Fruit fly (Drosophila melanogaster) whole organism, embryonic: ENCODE data around the gene CG34301.

Source experiments
- Antp ChIP-seq: fragments of 200-800 bp; sonication (Bioruptor generic); optimal IDR thresholded peaks from 3 replicates; lab custom pipeline; 2016; ENCODE audit warnings: missing biosample characterization, missing genetic modification characterization
- Blimp-1 ChIP-seq: fragments of 200-800 bp; sonication (Bioruptor generic); optimal IDR thresholded peaks from 3 replicates; lab custom pipeline; 2018; ENCODE audit warnings: missing biosample characterization, missing genetic modification characterization, mild to moderate bottlenecking, moderate library complexity, missing genetic modification reagents
- CG10274 ChIP-seq: fragments of 200-800 bp; sonication (Bioruptor generic); optimal IDR thresholded peaks from 3 replicates; lab custom pipeline; 2017; ENCODE audit warnings: missing biosample characterization, mild to moderate bottlenecking, missing genetic modification characterization
- CG11504 ChIP-seq: fragments of 200-800 bp; sonication (Bioruptor generic); optimal IDR thresholded peaks from 3 replicates; lab custom pipeline; 2019; ENCODE audit warnings: missing biosample characterization, mild to moderate bottlenecking, missing genetic modification characterization, moderate library complexity
- CG12391 ChIP-seq: fragments of 200-800 bp; sonication (Bioruptor generic); optimal IDR thresholded peaks from 3 replicates; lab custom pipeline; 2018; ENCODE audit warnings: missing biosample characterization, mild to moderate bottlenecking, missing genetic modification characterization, moderate library complexity
- CG12659 ChIP-seq: fragments of 200-800 bp; sonication (Bioruptor generic); optimal IDR thresholded peaks from 3 replicates; lab custom pipeline; 2017; ENCODE audit warnings: mild to moderate bottlenecking, missing biosample characterization, missing genetic modification reagents, missing genetic modification characterization
- CG15011 ChIP-seq: fragments of 200-800 bp; sonication (Bioruptor generic); optimal IDR thresholded peaks from 3 replicates; lab custom pipeline; 2018; ENCODE audit warnings: missing biosample characterization, mild to moderate bottlenecking, missing genetic modification characterization
- CG16815 ChIP-seq: fragments of 200-800 bp; sonication (Bioruptor generic); optimal IDR thresholded peaks from 3 replicates; lab custom pipeline; 2017; ENCODE audit warnings: missing biosample characterization, mild to moderate bottlenecking, missing genetic modification characterization
- CG17385 ChIP-seq: fragments of 200-800 bp; sonication (Bioruptor generic); optimal IDR thresholded peaks from 3 replicates; lab custom pipeline; 2018; ENCODE audit warnings: missing biosample characterization, mild to moderate bottlenecking, missing genetic modification characterization
- CG17568 ChIP-seq: fragments of 200-800 bp; sonication (Bioruptor generic); optimal IDR thresholded peaks from 2 replicates; lab custom pipeline; 2018; ENCODE audit warnings: missing biosample characterization, mild to moderate bottlenecking, missing genetic modification characterization, moderate library complexity
- CG18262 ChIP-seq: fragments of 200-800 bp; optimal IDR thresholded peaks from 3 replicates; lab custom pipeline; 2019; ENCODE audit warnings: missing biosample characterization, mild to moderate bottlenecking, missing genetic modification characterization, moderate library complexity
- CG32532 ChIP-seq: fragments of 200-800 bp; sonication (Bioruptor generic); IDR thresholded peaks from 2 replicates; pipeline ENCODE4 v1.3.6; 2022; ENCODE audit warnings: missing biosample characterization, missing genetic modification characterization
- CG34376 ChIP-seq: fragments of 200-800 bp; sonication (Bioruptor generic); optimal IDR thresholded peaks from 2 replicates; lab custom pipeline; 2018; ENCODE audit warnings: missing biosample characterization, mild to moderate bottlenecking, missing genetic modification characterization
- CG8281 ChIP-seq: fragments of 200-800 bp; sonication (Bioruptor generic); optimal IDR thresholded peaks from 2 replicates; lab custom pipeline; 2018; ENCODE audit warnings: missing biosample characterization, mild to moderate bottlenecking, missing genetic modification characterization, moderate library complexity
- CG8478 ChIP-seq: fragments of >200 bp; optimal IDR thresholded peaks from 2 replicates; lab custom pipeline; 2018
- Camta ChIP-seq: fragments of 200-800 bp; sonication (Bioruptor generic); optimal IDR thresholded peaks from 2 replicates; lab custom pipeline; 2016; ENCODE audit warnings: missing biosample characterization, missing genetic modification characterization
- CrebB ChIP-seq: fragments of 200-800 bp; sonication (Bioruptor generic); optimal IDR thresholded peaks from 3 replicates; lab custom pipeline; 2018; ENCODE audit warnings: missing biosample characterization, mild to moderate bottlenecking, missing genetic modification characterization
- Dad ChIP-seq: fragments of 200-800 bp; sonication (Bioruptor generic); optimal IDR thresholded peaks from 3 replicates; lab custom pipeline; 2016; ENCODE audit warnings: missing biosample characterization, missing genetic modification characterization
- Dek ChIP-seq: fragments of 200-800 bp; sonication (Bioruptor generic); optimal IDR thresholded peaks from 3 replicates; lab custom pipeline; 2019; ENCODE audit warnings: missing biosample characterization, mild to moderate bottlenecking, missing genetic modification characterization, moderate library complexity
- Doc2 ChIP-seq: fragments of 200-800 bp; sonication (Bioruptor generic); IDR thresholded peaks from 2 replicates; pipeline ENCODE4 v1.3.6; 2022; ENCODE audit warnings: missing biosample characterization, missing genetic modification characterization
- Drgx ChIP-seq: fragments of 200-800 bp; sonication (Bioruptor generic); IDR thresholded peaks from 2 replicates; pipeline ENCODE4 v1.3.6; 2022; ENCODE audit warnings: missing biosample characterization, missing genetic modification characterization
- Ets65A ChIP-seq: fragments of 200-800 bp; sonication (Bioruptor generic); peaks from one replicate; lab custom pipeline; 2016; ENCODE audit warnings: missing biosample characterization, missing genetic modification characterization
- Ets97D ChIP-seq: fragments of 200-800 bp; sonication (Bioruptor generic); optimal IDR thresholded peaks from 3 replicates; lab custom pipeline; 2016; ENCODE audit warnings: missing biosample characterization, missing genetic modification characterization
- Fer2 ChIP-seq: fragments of 200-800 bp; sonication (Bioruptor generic); optimal IDR thresholded peaks from 2 replicates; lab custom pipeline; 2018; ENCODE audit warnings: missing biosample characterization, mild to moderate bottlenecking, missing genetic modification characterization, moderate library complexity
- Gug ChIP-seq: fragments of 200-800 bp; sonication (Bioruptor generic); IDR thresholded peaks from 4 replicates; pipeline ENCODE4 v1.3.6; 2022; ENCODE audit warnings: missing biosample characterization, missing genetic modification characterization
- H2.0 ChIP-seq: fragments of 200-800 bp; sonication (Bioruptor generic); IDR thresholded peaks from 2 replicates; pipeline ENCODE4 v1.3.6; 2022; ENCODE audit warnings: missing biosample characterization, missing genetic modification characterization
- HmgD ChIP-seq: fragments of 200-800 bp; sonication (Bioruptor generic); optimal IDR thresholded peaks from 3 replicates; lab custom pipeline; 2016; ENCODE audit warnings: missing biosample characterization, missing genetic modification characterization
- Lim3 ChIP-seq: fragments of 200-800 bp; sonication (Bioruptor generic); IDR thresholded peaks from 2 replicates; pipeline ENCODE4 v1.3.6; 2022; ENCODE audit warnings: missing biosample characterization, missing genetic modification characterization
- NFAT ChIP-seq: fragments of 200-800 bp; sonication (Bioruptor generic); IDR thresholded peaks from 2 replicates; pipeline ENCODE4 v1.3.6; 2022; ENCODE audit warnings: missing biosample characterization, missing genetic modification characterization
- Optix ChIP-seq: fragments of 200-800 bp; sonication (Bioruptor generic); IDR thresholded peaks from 3 replicates; pipeline ENCODE4 v1.3.6; 2022; ENCODE audit warnings: missing biosample characterization, missing genetic modification characterization
- Rx ChIP-seq: fragments of 200-800 bp; sonication (Bioruptor generic); IDR thresholded peaks from 2 replicates; pipeline ENCODE4 v1.3.6; 2022; ENCODE audit warnings: missing biosample characterization, missing genetic modification characterization
- Scr ChIP-seq: fragments of 200-800 bp; sonication (Bioruptor generic); IDR thresholded peaks from 2 replicates; pipeline ENCODE4 v1.3.6; 2022; ENCODE audit warnings: missing biosample characterization, missing genetic modification characterization; ENCODE audit not compliant: partially characterized antibody
- Sox102F ChIP-seq: fragments of 200-800 bp; sonication (Bioruptor generic); optimal IDR thresholded peaks from 2 replicates; lab custom pipeline; 2018; ENCODE audit warnings: missing biosample characterization, mild to moderate bottlenecking, missing genetic modification characterization, moderate library complexity
- aop ChIP-seq: fragments of 200-800 bp; sonication (Bioruptor generic); IDR thresholded peaks from 2 replicates; pipeline ENCODE4 v1.3.6; 2022; ENCODE audit warnings: missing biosample characterization, missing genetic modification characterization
- ato ChIP-seq: fragments of 200-800 bp; sonication (Bioruptor generic); IDR thresholded peaks from 2 replicates; pipeline ENCODE4 v1.3.6; 2022; ENCODE audit warnings: missing biosample characterization, missing genetic modification characterization; ENCODE audit not compliant: partially characterized antibody
- bigmax ChIP-seq: fragments of 200-800 bp; sonication (Bioruptor generic); optimal IDR thresholded peaks from 2 replicates; lab custom pipeline; 2018; ENCODE audit warnings: missing biosample characterization, mild to moderate bottlenecking, missing genetic modification characterization
- br ChIP-seq: fragments of >200 bp; optimal IDR thresholded peaks from 2 replicates; lab custom pipeline; 2017
- dan ChIP-seq: fragments of 200-800 bp; sonication (Bioruptor generic); IDR thresholded peaks from 2 replicates; pipeline ENCODE4 v1.3.6; 2022; ENCODE audit warnings: missing biosample characterization, missing genetic modification characterization
- ftz-f1 ChIP-seq: fragments of 200-800 bp; sonication (Bioruptor generic); optimal IDR thresholded peaks from 2 replicates; lab custom pipeline; 2016; ENCODE audit warnings: missing biosample characterization, missing genetic modification characterization
- fu2 ChIP-seq: fragments of 200-800 bp; sonication (Bioruptor generic); optimal IDR thresholded peaks from 2 replicates; lab custom pipeline; 2016; ENCODE audit warnings: missing biosample characterization, missing genetic modification characterization
- hkb ChIP-seq, 2 experiments: fragments of 200-800 bp in 1 of 2; fragments of >200 bp in 1 of 2; sonication (Bioruptor generic) in 1 of 2; IDR thresholded peaks in 1 of 2; optimal IDR thresholded peaks in 1 of 2; 2 replicates each; pipeline versions ENCODE4 v1.3.6 to Lab custom; 2017 to 2022; ENCODE audit warnings: missing biosample characterization in 1 of 2, missing genetic modification characterization in 1 of 2
- pb ChIP-seq: fragments of 200-800 bp; sonication (Bioruptor generic); optimal IDR thresholded peaks from 3 replicates; lab custom pipeline; 2016; ENCODE audit warnings: missing biosample characterization, missing genetic modification characterization
- ttk ChIP-seq: fragments of 200-800 bp; sonication (Bioruptor generic); IDR thresholded peaks from 2 replicates; pipeline ENCODE4 v2.1.2; 2022; ENCODE audit warnings: missing biosample characterization, missing genetic modification characterization
- twi ChIP-seq: fragments of 200-800 bp; optimal IDR thresholded peaks from 2 replicates; lab custom pipeline; 2019; ENCODE audit warnings: missing biosample characterization, mild to moderate bottlenecking, missing genetic modification characterization, moderate library complexity
- zfh1 ChIP-seq: fragments of 200-800 bp; sonication (Bioruptor generic); IDR thresholded peaks from 3 replicates; pipeline ENCODE4 v1.3.6; 2022; ENCODE audit warnings: missing biosample characterization, missing genetic modification characterization

Gene CG34301

DNA sequence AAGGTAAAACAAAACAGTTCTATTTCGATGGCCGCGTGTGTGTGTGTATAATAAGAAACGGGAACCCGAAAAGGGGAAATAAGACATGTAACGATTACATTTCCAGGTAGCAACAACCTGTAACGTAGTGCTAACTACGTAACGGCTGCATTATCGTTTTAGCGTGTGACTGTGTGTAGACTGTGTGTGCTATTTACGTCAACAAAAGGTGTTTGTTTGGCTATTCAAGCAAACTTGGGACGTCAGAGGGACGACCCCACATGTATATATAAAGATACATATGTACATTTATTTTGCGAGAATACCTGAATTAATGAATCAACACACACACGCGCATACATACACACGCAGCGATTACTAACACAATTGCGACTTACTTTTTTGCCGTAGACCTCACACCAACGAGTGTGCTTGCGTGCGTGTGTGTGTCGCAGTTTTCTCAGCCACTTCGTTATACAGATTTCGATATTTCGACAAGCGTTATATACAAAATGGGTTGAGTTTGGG is 46.4 kb downstream of the CG34301 start (continued):
- no peak for TF ChIP-seq Scr (GFP tag; lab: Robert Waterston, UW)
- no peak for TF ChIP-seq dan
- peak; percentile 21 for TF ChIP-seq CG10274
- no peak for TF ChIP-seq HmgD (GFP tag; lab: Kevin White, UChicago)
- TF ChIP-seq CG16815 (GFP tag; lab: Kevin White, UChicago), result no peak
- no peak for TF ChIP-seq br (lab: Kevin White, UChicago)
- TF ChIP-seq CG11504 (tag; lab: Kevin White, UChicago), result peak; percentile 9
- TF ChIP-seq bigmax, result no peak
- no peak for TF ChIP-seq Gug (GFP tag; lab: Robert Waterston, UW)
- TF ChIP-seq CG12391 (tag; lab: Kevin White, UChicago), result no peak
- no peak for TF ChIP-seq Doc2 (GFP tag; lab: Robert Waterston, UW)
- TF ChIP-seq Optix, result 0 out of 3 replicates have a peak, but pooled peaks have one; percentile 17
- no peak for TF ChIP-seq CG8281 (tag; lab: Kevin White, UChicago)
- TF ChIP-seq Camta, result no peak
- TF ChIP-seq Antp (GFP tag; lab: Kevin White, UChicago), result no peak
- peak; percentile 31 for TF ChIP-seq pb
- no peak for TF ChIP-seq ftz-f1 (GFP tag; lab: Kevin White, UChicago)
- no peak for TF ChIP-seq Fer2 (tag; lab: Kevin White, UChicago)
- peak; percentile 72 for TF ChIP-seq CrebB (tag; lab: Kevin White, UChicago)
- TF ChIP-seq ttk (GFP tag; lab: Robert Waterston, UW), result no peak
- no peak for TF ChIP-seq Rx (GFP tag; lab: Robert Waterston, UW)
- TF ChIP-seq twi (tag; lab: Kevin White, UChicago), result no peak
- TF ChIP-seq fu2 (GFP tag; lab: Kevin White, UChicago), result peak; percentile 12
- peak; percentile 48 for TF ChIP-seq CG34376 (GFP tag; lab: Kevin White, UChicago)
- TF ChIP-seq CG15011, result peak; percentile 34
- TF ChIP-seq zfh1 (GFP tag; lab: Robert Waterston, UW), result peak; percentile 34; the same call in 1 of the 3 replicates
- TF ChIP-seq H2.0 (GFP tag; lab: Robert Waterston, UW), result no peak
- TF ChIP-seq CG17385, result no peak
- TF ChIP-seq Dad, result peak; percentile 36
- TF ChIP-seq Lim3 (GFP tag; lab: Robert Waterston, UW), result no peak
- TF ChIP-seq Sox102F (GFP tag; lab: Kevin White, UChicago), result no peak
- TF ChIP-seq CG17568 (GFP tag; lab: Kevin White, UChicago), result no peak
- no peak for TF ChIP-seq Ets97D (GFP tag; lab: Kevin White, UChicago)
- no peak for TF ChIP-seq Blimp-1 (GFP tag; lab: Kevin White, UChicago)
- peak; percentile 33; the same call in 1 of the 2 replicates for TF ChIP-seq CG32532 (GFP tag; lab: Robert Waterston, UW)
- no peak for TF ChIP-seq CG8478
- peak; percentile 4 for TF ChIP-seq CG12659 (GFP tag; lab: Kevin White, UChicago)
- TF ChIP-seq hkb (optimal IDR thresholded peaks at IDR 0.05; lab: Kevin White, UChicago), result no peak
- peak; percentile 41; the same call in 1 of the 2 replicates for TF ChIP-seq hkb (GFP tag; IDR thresholded peaks at IDR 0.05; lab: Robert Waterston, UW)
- TF ChIP-seq ato (GFP tag; lab: Robert Waterston, UW), result no peak
- TF ChIP-seq NFAT, result no peak; the same call in 1 of the 2 replicates
- TF ChIP-seq Drgx (GFP tag; lab: Robert Waterston, UW), result no peak
- TF ChIP-seq aop (GFP tag; lab: Robert Waterston, UW), result no peak
- no peak for TF ChIP-seq CG18262 (tag; lab: Kevin White, UChicago)
- no peak for TF ChIP-seq Ets65A
- no peak for TF ChIP-seq Dek (tag; lab: Kevin White, UChicago)
